Worm (Caenorhabditis elegans): ENCODE data around the gene sru-39.

- TF ChIP-seq ztf-11 (tag; optimal IDR thresholded peaks at IDR 0.05) (no peak), nhr-77 (tag; optimal IDR thresholded peaks at IDR 0.05) (no peak), fos-1 (tag; optimal IDR thresholded peaks at IDR 0.05) (no peak), unc-62 (GFP tag; optimal IDR thresholded peaks at IDR 0.05) (no peak), ceh-82 (tag; optimal IDR thresholded peaks at IDR 0.05) (no peak), elt-1 (tag; optimal IDR thresholded peaks at IDR 0.05) (no peak), ztf-4 (tag; optimal IDR thresholded peaks at IDR 0.05) (no peak), snpc-4 (tag; optimal IDR thresholded peaks at IDR 0.05) (no peak), elt-3 (tag; optimal IDR thresholded peaks at IDR 0.05) (no peak), egl-27 (tag; optimal IDR thresholded peaks at IDR 0.05) (no peak), blmp-1 (tag; optimal IDR thresholded peaks at IDR 0.05; ENCODE audit: insufficient read depth) (no peak), mdl-1 (tag; optimal IDR thresholded peaks at IDR 0.05) (no peak), lin-39 (tag; optimal IDR thresholded peaks at IDR 0.05) (no peak), sma-9 (GFP tag; optimal IDR thresholded peaks at IDR 0.05) (no peak), sma-9 (tag; optimal IDR thresholded peaks at IDR 0.05) (no peak)
Observed at ce11 chrV:9816390-9816789, 13.1 kb downstream of the sru-39 start, which contains the start of gene sru-31.
